Worm (Caenorhabditis elegans): ENCODE results near the gene R05D3.3.

R05D3.3 gene

DNA sequence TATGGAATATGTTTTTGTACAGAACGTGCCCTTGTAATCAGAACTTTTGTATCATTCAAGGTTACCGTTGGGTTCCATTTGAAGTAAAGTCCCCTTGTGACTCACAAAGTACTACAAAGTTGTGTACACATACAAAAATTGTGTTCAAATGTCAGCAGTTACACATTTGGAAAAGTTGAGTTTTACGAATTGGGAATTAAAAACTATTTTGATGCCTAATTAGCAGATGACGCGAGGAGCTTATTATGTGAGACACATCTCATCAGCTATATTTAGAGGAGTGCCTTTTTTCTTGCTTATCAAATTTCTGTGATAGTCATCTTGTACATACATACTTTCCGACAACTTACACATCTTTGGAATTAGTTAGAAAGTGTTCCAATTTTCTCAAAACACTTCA lies 49.7 kb downstream of the R05D3.3 start:
- TF ChIP-seq nhr-76 (tag; optimal IDR thresholded peaks at IDR 0.05) (no peak), nhr-12 (tag; optimal IDR thresholded peaks at IDR 0.05) (no peak), pha-4 (tag; optimal IDR thresholded peaks at IDR 0.05) (peak; percentile 32)
